Fruit fly (Drosophila melanogaster): ENCODE measurements around the gene CG9121.

The CG9121 gene

dm6 chr2L:4998571-4999191, 52.2 kb downstream of the CG9121 start:
- TF ChIP-seq mirr (GFP tag; optimal IDR thresholded peaks at IDR 0.05) (peak; percentile 47), pros (GFP tag; optimal IDR thresholded peaks at IDR 0.05) (peak; percentile 51), CG7556 (GFP tag; optimal IDR thresholded peaks at IDR 0.05) (no peak), eve (GFP tag; optimal IDR thresholded peaks at IDR 0.05) (peak in 1 of 2 experiments; percentile 37), sug (tag; optimal IDR thresholded peaks at IDR 0.05) (peak; percentile 40), bcd (GFP tag; optimal IDR thresholded peaks at IDR 0.05) (no peak), exex (tag; optimal IDR thresholded peaks at IDR 0.05) (peak; percentile 95), CG30431 (GFP tag; optimal IDR thresholded peaks at IDR 0.05) (no peak), D19A (tag; optimal IDR thresholded peaks at IDR 0.05) (peak; percentile 86), CG7987 (GFP tag; optimal IDR thresholded peaks at IDR 0.05) (no peak), Trl (optimal IDR thresholded peaks at IDR 0.05) (peak; percentile 23 to 55), Trl (GFP tag; optimal IDR thresholded peaks at IDR 0.05) (no peak), GATAe (GFP tag; conservative IDR thresholded peaks at IDR 0.05) (0 out of 2 replicates have a peak, but pooled peaks have one; percentile 29), gcm (GFP tag; optimal IDR thresholded peaks at IDR 0.05) (peak; percentile 46), Myb (GFP tag; optimal IDR thresholded peaks at IDR 0.05) (no peak), sd (tag; optimal IDR thresholded peaks at IDR 0.05) (peak; percentile 63)

- TF ChIP-seq CG9437 (GFP tag; optimal IDR thresholded peaks at IDR 0.05) (no peak), D19B (GFP tag; optimal IDR thresholded peaks at IDR 0.05) (no peak), BEAF-32 (GFP tag; optimal IDR thresholded peaks at IDR 0.05) (peak; percentile 19), Ptx1 (GFP tag; IDR thresholded peaks at IDR 0.05) (0 out of 2 replicates have a peak, but pooled peaks have one; percentile 5), ind (GFP tag; optimal IDR thresholded peaks at IDR 0.05) (no peak), CG1233 (GFP tag; optimal IDR thresholded peaks at IDR 0.05) (no peak), croc (GFP tag; conservative IDR thresholded peaks at IDR 0.05) (no peak), CG15479 (GFP tag; optimal IDR thresholded peaks at IDR 0.05) (peak; percentile 77), CG18619 (GFP tag; optimal IDR thresholded peaks at IDR 0.05) (no peak), Ssrp (tag; optimal IDR thresholded peaks at IDR 0.05) (peak; percentile 14), Atf3 (GFP tag; optimal IDR thresholded peaks at IDR 0.05) (no peak), CHES-1-like (GFP tag; optimal IDR thresholded peaks at IDR 0.05) (no peak), Trl (optimal IDR thresholded peaks at IDR 0.05) (no peak), Trl (GFP tag; optimal IDR thresholded peaks at IDR 0.05) (no peak), CG13123 (GFP tag; optimal IDR thresholded peaks at IDR 0.05) (no peak), Ets65A (GFP tag) (peak; percentile 80), Nf-YA (GFP tag; IDR thresholded peaks at IDR 0.05) (no peak), CG17829 (tag; optimal IDR thresholded peaks at IDR 0.05) (no peak)
These were observed 52.7 kb downstream of the CG9121 start for dm6 chr2L:4998260-4998560.

Measured in whole organism, embryonic.